Worm (Caenorhabditis elegans) whole organism, mixed stage, embryonic: ENCODE measurements around the gene ver-3.

ENCODE experiments used
- nhr-2 ChIP-seq: fragments of 150-350 bp; optimal IDR thresholded peaks from 2 replicates; lab custom pipeline; 2014; ENCODE audit warnings: missing biosample characterization, missing genetic modification characterization
- nhr-28 ChIP-seq: fragments of 150-350 bp; optimal IDR thresholded peaks from 2 replicates; lab custom pipeline; 2014; ENCODE audit warnings: missing biosample characterization, missing genetic modification characterization
- unc-62 ChIP-seq: fragments of 150-350 bp; optimal IDR thresholded peaks from 2 replicates; lab custom pipeline; 2014; ENCODE audit warnings: missing biosample characterization, missing genetic modification reagents, missing genetic modification characterization

DNA sequence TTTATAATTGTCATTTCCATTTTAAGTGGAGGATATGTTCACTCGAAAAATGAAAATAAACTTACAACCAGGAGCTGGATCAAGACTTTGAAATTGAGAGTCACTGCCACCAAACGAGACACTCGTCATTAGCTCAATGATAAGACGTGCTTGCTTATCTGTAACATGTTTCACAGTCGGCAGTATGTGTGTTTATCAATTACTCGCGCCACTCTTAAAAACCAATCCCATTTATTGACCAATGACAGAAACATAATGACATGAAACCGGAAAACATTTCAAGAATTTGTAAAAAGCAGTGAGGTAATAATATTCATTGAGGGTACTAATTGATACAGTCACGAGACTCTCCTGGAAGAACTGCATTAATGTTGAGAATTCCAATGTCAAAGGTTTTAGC lies 15.8 kb downstream of the ver-3 start, which contains the start of gene del-5:
- TF ChIP-seq unc-62 (GFP tag; lab: Kevin White, UChicago) (no peak), nhr-28 (tag; lab: Kevin White, UChicago) (no peak), nhr-2 (tag; lab: Kevin White, UChicago) (no peak)
